Fruit fly (Drosophila melanogaster) whole organism, adult: ENCODE data around the gene CG4972.
A peak's percentile ranks its signal among the peaks of the same experiment; 100 is the strongest.

Experiments used
- CG1620 ChIP-seq: fragments of 200-800 bp; sonication (Bioruptor generic); optimal IDR thresholded peaks from 2 replicates; lab custom pipeline; 2016; ENCODE audit warnings: missing biosample characterization, missing genetic modification characterization
- CG33017 ChIP-seq: fragments of 200-800 bp; sonication (Bioruptor generic); optimal IDR thresholded peaks from 2 replicates; lab custom pipeline; 2018; ENCODE audit warnings: missing biosample characterization, mild to moderate bottlenecking, missing genetic modification characterization, moderate library complexity
- CG7045 ChIP-seq: fragments of 200-800 bp; sonication (Bioruptor generic); optimal IDR thresholded peaks from 2 replicates; lab custom pipeline; 2017; ENCODE audit warnings: missing biosample characterization, mild to moderate bottlenecking, missing genetic modification characterization
- Clk ChIP-seq: fragments of 200-800 bp; sonication (Bioruptor generic); optimal IDR thresholded peaks from 2 replicates; lab custom pipeline; 2017; ENCODE audit warnings: missing biosample characterization, missing genetic modification characterization
- Crg-1 ChIP-seq: fragments of 200-800 bp; sonication (Bioruptor generic); optimal IDR thresholded peaks from 2 replicates; lab custom pipeline; 2016; ENCODE audit warnings: missing biosample characterization, missing genetic modification characterization
- cnc ChIP-seq, 2 experiments: fragments of >200 bp; optimal IDR thresholded peaks; 2 replicates each; lab custom pipeline; 2017
- pad ChIP-seq: fragments of 200-800 bp; sonication (Bioruptor generic); optimal IDR thresholded peaks from 3 replicates; lab custom pipeline; 2017; ENCODE audit warnings: missing biosample characterization, missing genetic modification characterization, mild to moderate bottlenecking, moderate library complexity, missing genetic modification reagents
- tj ChIP-seq: fragments of 200-800 bp; sonication (Bioruptor generic); optimal IDR thresholded peaks from 3 replicates; lab custom pipeline; 2017; ENCODE audit warnings: missing biosample characterization, mild to moderate bottlenecking, missing genetic modification characterization, moderate library complexity

DNA sequence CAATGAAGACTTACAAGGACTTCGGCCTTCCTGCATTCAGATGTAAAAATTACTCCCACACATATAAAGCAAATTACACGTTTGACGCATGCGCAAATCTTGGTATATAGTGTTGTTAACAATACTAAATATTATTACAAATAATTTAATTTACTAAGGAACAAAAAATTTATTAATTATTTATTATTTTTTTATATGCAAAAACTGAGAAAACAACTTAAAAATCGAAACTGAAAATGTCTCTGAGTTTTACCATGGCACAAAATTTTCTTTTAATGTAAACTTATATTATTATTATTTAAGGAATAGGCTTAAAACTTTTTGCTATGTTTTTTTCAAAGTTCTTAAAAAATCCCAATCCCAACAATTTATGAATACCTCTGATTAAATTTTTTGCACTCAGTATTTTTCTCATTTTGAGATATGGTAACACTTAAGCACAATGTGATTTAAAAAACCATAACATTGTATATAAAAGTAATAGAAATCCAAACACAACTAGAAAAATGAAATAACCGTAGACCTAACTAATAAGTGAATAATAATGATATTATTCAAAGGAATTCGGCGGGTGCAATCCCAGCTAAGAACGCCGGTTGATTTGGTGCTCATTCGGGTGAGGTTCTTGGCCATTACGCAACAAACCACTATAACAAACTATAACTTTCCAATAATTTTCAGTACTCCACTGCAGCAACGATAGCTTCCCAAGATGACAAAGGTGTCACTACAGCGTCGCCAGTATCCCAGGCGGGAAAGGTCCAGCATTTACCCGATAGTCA, 16.7 kb downstream of the CG4972 start, which contains the start of the genes Schip1 and Cox10:
- TF ChIP-seq tj (GFP tag; lab: Kevin White, UChicago) (no peak), cnc (optimal IDR thresholded peaks at IDR 0.05; lab: Kevin White, UChicago) (no peak), CG1620 (GFP tag; lab: Kevin White, UChicago) (no peak), Clk (no peak), CG7045 (GFP tag; lab: Kevin White, UChicago) (no peak), pad (no peak), CG33017 (tag; lab: Kevin White, UChicago) (peak; percentile 40), Crg-1 (GFP tag; lab: Kevin White, UChicago) (no peak)
